Fruit fly (Drosophila melanogaster): ENCODE data around the gene Patr-1.

Gene Patr-1

DNA sequence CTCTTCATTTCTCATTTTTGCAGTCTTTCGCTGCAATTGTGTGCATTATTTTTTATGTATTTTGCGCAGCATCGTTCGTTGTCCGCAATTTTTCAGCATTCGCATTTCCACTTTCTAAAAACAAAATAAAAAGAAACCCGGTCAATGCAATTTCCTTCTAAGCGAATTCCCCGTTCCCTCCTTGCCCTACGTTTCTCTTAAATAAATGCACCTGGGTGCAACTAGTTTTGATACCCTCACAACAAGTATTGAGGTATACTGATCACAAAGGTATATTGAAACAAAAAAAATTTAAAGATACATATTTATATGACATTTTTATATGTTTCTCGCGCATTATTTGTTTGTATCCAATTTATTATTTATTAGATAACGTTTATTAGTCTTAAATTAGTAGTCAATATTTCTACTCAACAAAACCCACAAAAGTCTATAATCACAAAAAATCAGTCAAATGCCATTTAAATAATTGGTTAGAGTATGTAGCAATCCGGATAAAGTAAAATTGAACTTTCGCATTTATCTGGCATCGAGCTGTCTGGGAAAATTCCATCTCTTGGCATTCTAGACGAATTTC is 38.1 kb downstream of the Patr-1 start:
- TF ChIP-seq Sp1 (GFP tag; optimal IDR thresholded peaks at IDR 0.05) (peak; percentile 4), ey (GFP tag; optimal IDR thresholded peaks at IDR 0.05) (no peak), HLH106 (tag; optimal IDR thresholded peaks at IDR 0.05) (peak; percentile 18), br (GFP tag; optimal IDR thresholded peaks at IDR 0.05) (no peak), N (GFP tag; optimal IDR thresholded peaks at IDR 0.05) (no peak), woc (GFP tag; optimal IDR thresholded peaks at IDR 0.05) (no peak), h (GFP tag; optimal IDR thresholded peaks at IDR 0.05) (no peak), rgr (GFP tag; optimal IDR thresholded peaks at IDR 0.05) (no peak)

- TF ChIP-seq GATAd (GFP tag; optimal IDR thresholded peaks at IDR 0.05), result no peak
- no peak for TF ChIP-seq Sp1 (GFP tag; optimal IDR thresholded peaks at IDR 0.05)
- TF ChIP-seq Mio (GFP tag; optimal IDR thresholded peaks at IDR 0.05), result no peak
- no peak for TF ChIP-seq CG9705 (GFP tag; optimal IDR thresholded peaks at IDR 0.05)
These were observed 39.1 kb downstream of the Patr-1 start for dm6 chr3R:17082471-17082870.

DNA sequence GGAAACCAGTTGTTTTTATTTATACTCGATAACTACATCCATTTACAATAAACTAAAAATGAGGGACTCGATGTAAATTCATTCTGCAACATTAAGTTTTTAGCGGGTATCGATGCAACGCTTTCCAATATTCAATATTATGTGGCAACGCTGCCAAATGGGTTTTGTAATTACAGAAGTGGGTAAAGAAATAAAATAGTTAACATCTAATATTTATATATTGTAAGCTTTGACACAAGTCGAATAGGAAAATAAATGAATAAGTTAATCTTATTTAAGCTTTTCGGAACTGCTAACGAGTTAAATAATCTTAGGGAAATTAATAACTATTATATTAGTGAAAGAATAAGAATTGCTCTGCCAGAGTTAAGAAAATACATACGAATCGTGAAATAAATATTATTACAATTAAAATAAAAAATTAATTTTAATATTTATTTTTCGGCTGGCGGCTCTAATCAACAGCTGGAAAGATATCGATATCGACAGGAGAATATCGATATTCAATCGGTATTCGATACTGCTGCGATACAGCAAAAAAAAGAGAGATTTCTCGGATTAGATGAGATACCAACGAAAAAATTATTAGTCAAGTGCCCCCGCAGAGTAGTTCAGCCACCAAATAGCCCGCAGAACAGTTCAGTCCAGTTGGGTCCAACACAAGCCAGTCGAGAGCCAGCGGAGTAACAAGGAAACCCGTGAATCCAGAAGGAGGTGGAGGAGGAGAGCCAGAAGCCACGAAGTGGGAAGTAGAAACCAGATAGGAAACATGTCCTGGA is 41.9 kb downstream of the Patr-1 start, which contains the start of gene GckIII:
GckIII (plus strand) TSS at position 485 of the 779 bp plus-strand sequence.
- no peak for TF ChIP-seq lola (GFP tag; optimal IDR thresholded peaks at IDR 0.05)
- no peak for TF ChIP-seq Rel (GFP tag; optimal IDR thresholded peaks at IDR 0.05)
- TF ChIP-seq Rel (tag; optimal IDR thresholded peaks at IDR 0.05), result peak; percentile 5

- TF ChIP-seq Dif (GFP tag; optimal IDR thresholded peaks at IDR 0.05; ENCODE audit: partially characterized antibody) (peak; percentile 32), Rel (GFP tag; optimal IDR thresholded peaks at IDR 0.05) (no peak), Rel (tag; optimal IDR thresholded peaks at IDR 0.05) (peak; percentile 83), brk (GFP tag; optimal IDR thresholded peaks at IDR 0.05) (no peak), Jra (GFP tag; optimal IDR thresholded peaks at IDR 0.05) (no peak)
These were observed 44.7 kb downstream of the Patr-1 start, which contains the start of gene cal1 for dm6 chr3R:17087977-17088618. Gene cal1 (plus strand): TSS chr3R:17088280.

Measured in whole organism, wandering third instar larva.